Fruit fly (Drosophila melanogaster) whole organism, adult: ENCODE measurements around the gene Regnase-1.

Source experiments
- CG11617 ChIP-seq: fragments of 200-800 bp; sonication (Bioruptor generic); optimal IDR thresholded peaks from 2 replicates; lab custom pipeline; 2017; ENCODE audit warnings: mild to moderate bottlenecking, missing biosample characterization, missing genetic modification reagents, missing genetic modification characterization
- CG12768 ChIP-seq: fragments of 200-800 bp; sonication (Bioruptor generic); optimal IDR thresholded peaks from 2 replicates; lab custom pipeline; 2017; ENCODE audit warnings: missing biosample characterization, missing genetic modification characterization, mild to moderate bottlenecking, moderate library complexity, missing genetic modification reagents
- CG14711 ChIP-seq: fragments of 200-800 bp; sonication (Bioruptor generic); optimal IDR thresholded peaks from 2 replicates; lab custom pipeline; 2018; ENCODE audit warnings: missing biosample characterization, mild to moderate bottlenecking, missing genetic modification characterization, moderate library complexity
- CG1620 ChIP-seq: fragments of 200-800 bp; sonication (Bioruptor generic); optimal IDR thresholded peaks from 2 replicates; lab custom pipeline; 2016; ENCODE audit warnings: missing biosample characterization, missing genetic modification characterization
- CG33017 ChIP-seq: fragments of 200-800 bp; sonication (Bioruptor generic); optimal IDR thresholded peaks from 2 replicates; lab custom pipeline; 2018; ENCODE audit warnings: missing biosample characterization, mild to moderate bottlenecking, missing genetic modification characterization, moderate library complexity
- CG5204 ChIP-seq: fragments of 200-800 bp; sonication (Bioruptor generic); optimal IDR thresholded peaks from 2 replicates; lab custom pipeline; 2016; ENCODE audit warnings: missing biosample characterization, missing genetic modification characterization
- CG7045 ChIP-seq: fragments of 200-800 bp; sonication (Bioruptor generic); optimal IDR thresholded peaks from 2 replicates; lab custom pipeline; 2017; ENCODE audit warnings: missing biosample characterization, mild to moderate bottlenecking, missing genetic modification characterization
- CG7101 ChIP-seq: fragments of 200-800 bp; sonication (Bioruptor generic); optimal IDR thresholded peaks from 2 replicates; lab custom pipeline; 2018; ENCODE audit warnings: missing biosample characterization, mild to moderate bottlenecking, missing genetic modification characterization, moderate library complexity
- Clk ChIP-seq: fragments of 200-800 bp; sonication (Bioruptor generic); optimal IDR thresholded peaks from 2 replicates; lab custom pipeline; 2017; ENCODE audit warnings: missing biosample characterization, missing genetic modification characterization
- Crg-1 ChIP-seq: fragments of 200-800 bp; sonication (Bioruptor generic); optimal IDR thresholded peaks from 2 replicates; lab custom pipeline; 2016; ENCODE audit warnings: missing biosample characterization, missing genetic modification characterization
- Hr96 ChIP-seq: fragments of 200-800 bp; sonication (Bioruptor generic); optimal IDR thresholded peaks from 2 replicates; lab custom pipeline; 2016; ENCODE audit warnings: missing biosample characterization, missing genetic modification characterization
- Mnt ChIP-seq: fragments of 200-800 bp; sonication (Bioruptor generic); optimal IDR thresholded peaks from 2 replicates; lab custom pipeline; 2016; ENCODE audit warnings: missing biosample characterization, mild to moderate bottlenecking, missing genetic modification characterization
- bab1 ChIP-seq: fragments of 200-800 bp; sonication (Bioruptor generic); optimal IDR thresholded peaks from 3 replicates; lab custom pipeline; 2019; ENCODE audit warnings: missing biosample characterization, mild to moderate bottlenecking, missing genetic modification characterization, moderate library complexity
- cic ChIP-seq: fragments of 200-800 bp; sonication (Bioruptor generic); optimal IDR thresholded peaks from 2 replicates; lab custom pipeline; 2017; ENCODE audit warnings: missing biosample characterization, mild to moderate bottlenecking, missing genetic modification characterization, moderate library complexity
- cnc ChIP-seq, 2 experiments: fragments of >200 bp; optimal IDR thresholded peaks; 2 replicates each; lab custom pipeline; 2017
- kay ChIP-seq: fragments of 200-800 bp; sonication (Bioruptor generic); peaks from one replicate; lab custom pipeline; 2016; ENCODE audit warnings: missing biosample characterization, missing genetic modification characterization, borderline replicate concordance
- ovo ChIP-seq: fragments of 200-800 bp; sonication (Bioruptor generic); optimal IDR thresholded peaks from 2 replicates; lab custom pipeline; 2016; ENCODE audit warnings: missing biosample characterization, missing genetic modification characterization
- pad ChIP-seq: fragments of 200-800 bp; sonication (Bioruptor generic); optimal IDR thresholded peaks from 3 replicates; lab custom pipeline; 2017; ENCODE audit warnings: missing biosample characterization, missing genetic modification characterization, mild to moderate bottlenecking, moderate library complexity, missing genetic modification reagents
- tj ChIP-seq: fragments of 200-800 bp; sonication (Bioruptor generic); optimal IDR thresholded peaks from 3 replicates; lab custom pipeline; 2017; ENCODE audit warnings: missing biosample characterization, mild to moderate bottlenecking, missing genetic modification characterization, moderate library complexity
- toe ChIP-seq: fragments of 200-800 bp; sonication (Bioruptor generic); optimal IDR thresholded peaks from 2 replicates; lab custom pipeline; 2016; ENCODE audit warnings: missing biosample characterization, missing genetic modification characterization

The Regnase-1 gene

DNA sequence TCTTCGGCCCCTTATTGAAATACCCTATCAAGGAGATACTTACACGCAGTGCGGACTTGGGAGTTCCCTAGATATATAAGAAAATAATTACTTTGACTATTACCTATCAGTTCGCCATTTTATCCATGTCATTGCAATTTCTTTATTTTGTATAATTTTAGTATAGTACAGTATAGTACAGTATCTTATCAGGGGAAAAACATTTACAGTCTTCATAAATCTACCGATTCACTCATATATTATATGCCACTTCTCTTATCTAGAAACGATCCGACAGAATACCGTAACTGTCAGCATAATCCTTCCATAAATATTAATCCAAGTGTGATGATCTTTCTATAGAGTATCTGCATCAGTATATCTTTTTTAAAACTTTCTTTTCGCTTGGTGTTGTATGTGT lies 39.4 kb downstream of the Regnase-1 start:
- no peak for TF ChIP-seq pad (GFP tag; lab: Kevin White, UChicago)
- TF ChIP-seq Mnt (GFP tag; lab: Kevin White, UChicago): no peak
- no peak for TF ChIP-seq CG11617
- TF ChIP-seq tj (GFP tag; lab: Kevin White, UChicago): no peak
- TF ChIP-seq cnc (optimal IDR thresholded peaks at IDR 0.05; lab: Kevin White, UChicago): no peak
- TF ChIP-seq toe (GFP tag; lab: Kevin White, UChicago): no peak
- no peak for TF ChIP-seq Hr96
- no peak for TF ChIP-seq CG12768
- TF ChIP-seq CG5204 (GFP tag; lab: Kevin White, UChicago): no peak
- TF ChIP-seq bab1: no peak

DNA sequence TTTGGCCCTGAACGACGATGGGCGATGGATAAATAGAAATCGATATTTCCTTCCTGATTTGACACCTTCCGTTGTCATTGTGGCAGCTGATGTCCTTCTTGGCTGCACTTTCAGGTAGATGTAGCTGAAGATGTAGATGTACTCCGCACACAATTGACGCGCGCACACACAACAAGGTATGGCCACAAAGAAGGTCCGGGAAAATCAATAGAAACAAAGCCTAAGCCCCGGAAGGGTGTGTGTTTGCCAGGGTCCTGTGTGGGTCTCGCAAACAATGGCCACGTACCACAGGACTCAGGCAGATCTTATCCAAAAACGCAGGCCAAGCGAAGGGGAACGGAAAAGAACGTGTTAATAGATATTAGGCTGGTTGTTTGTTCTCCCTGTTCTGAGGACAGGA lies 40.4 kb downstream of the Regnase-1 start:
- no peak for TF ChIP-seq cnc (optimal IDR thresholded peaks at IDR 0.05; lab: Kevin White, UChicago)
- no peak for TF ChIP-seq ovo
- TF ChIP-seq Mnt (GFP tag; lab: Kevin White, UChicago): no peak
- no peak for TF ChIP-seq CG7045
- TF ChIP-seq pad (GFP tag; lab: Kevin White, UChicago): no peak
- no peak for TF ChIP-seq tj (GFP tag; lab: Kevin White, UChicago)
- TF ChIP-seq CG33017 (tag; lab: Kevin White, UChicago): no peak
- no peak for TF ChIP-seq Crg-1 (GFP tag; lab: Kevin White, UChicago)
- no peak for TF ChIP-seq Clk (GFP tag; lab: Kevin White, UChicago)

DNA sequence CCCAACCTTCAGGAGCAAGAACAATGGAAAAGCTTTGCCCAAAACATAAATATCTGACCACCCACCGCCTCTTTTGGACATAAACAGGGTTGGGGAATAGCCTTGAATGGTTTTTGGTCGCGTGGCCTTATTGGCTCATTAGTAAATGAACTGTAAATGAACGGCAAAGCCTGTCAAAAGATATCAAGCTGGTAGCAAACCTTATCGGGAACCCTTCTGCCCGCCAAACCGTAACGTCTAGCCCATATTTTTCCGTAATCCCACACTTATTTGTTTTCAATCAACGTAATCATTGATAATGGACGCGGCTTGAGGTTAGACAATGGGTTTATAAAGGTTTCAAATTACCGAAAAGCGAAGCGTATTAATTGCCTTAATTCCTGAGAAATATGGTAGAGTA lies 50.5 kb downstream of the Regnase-1 start:
- TF ChIP-seq CG11617: no peak
- TF ChIP-seq CG5204 (GFP tag; lab: Kevin White, UChicago): no peak
- no peak for TF ChIP-seq Mnt (GFP tag; lab: Kevin White, UChicago)
- no peak for TF ChIP-seq Clk (GFP tag; lab: Kevin White, UChicago)
- TF ChIP-seq CG7101 (tag; lab: Kevin White, UChicago): no peak
- no peak for TF ChIP-seq ovo
- TF ChIP-seq CG33017 (tag; lab: Kevin White, UChicago): no peak
- no peak for TF ChIP-seq bab1
- no peak for TF ChIP-seq CG7045
- TF ChIP-seq pad (GFP tag; lab: Kevin White, UChicago): no peak
- TF ChIP-seq Crg-1 (GFP tag; lab: Kevin White, UChicago): no peak
- TF ChIP-seq toe (GFP tag; lab: Kevin White, UChicago): no peak
- no peak for TF ChIP-seq CG12768
- no peak for TF ChIP-seq CG14711 (tag; lab: Kevin White, UChicago)
- TF ChIP-seq CG1620: no peak
- TF ChIP-seq cic: no peak
- TF ChIP-seq kay (GFP tag; lab: Kevin White, UChicago): no peak
- no peak for TF ChIP-seq Hr96
